Worm (Caenorhabditis elegans) whole organism, dauer: ENCODE results near the gene F58A6.9.
"Not testable (repeated sequence)": the region's sequence is repeated elsewhere in the genome, so short reads cannot be mapped to it uniquely, and the experiment has no call there.

Experiments used
- unc-62 ChIP-seq: sonication (generic microtip); optimal IDR thresholded peaks from 2 replicates; lab custom pipeline; 2017; ENCODE audit warnings: missing biosample characterization, missing genetic modification reagents, missing genetic modification characterization

The F58A6.9 gene

DNA sequence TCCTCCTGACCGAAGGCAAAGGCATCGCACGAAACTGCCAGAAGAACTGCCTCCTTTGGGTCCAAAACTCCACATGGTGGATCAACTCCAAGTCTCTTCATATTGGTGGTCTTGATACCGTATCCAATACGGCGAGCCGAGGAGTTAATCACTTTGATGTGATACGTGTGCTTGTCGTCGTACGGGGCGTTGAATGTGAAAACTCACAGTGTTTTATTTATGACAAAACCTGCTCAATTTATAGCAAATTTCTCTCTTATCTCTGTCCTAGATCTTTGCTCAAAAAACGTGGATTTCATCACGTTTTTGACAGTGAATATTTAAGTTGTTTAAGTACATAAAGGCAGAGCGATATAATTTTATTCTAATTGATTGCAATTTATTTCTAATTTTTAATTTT, at the start of gene F58A6.9:
TSS of gene F58A6.9 (minus strand) at position 101 of the 400 bp plus-strand sequence.
- TF ChIP-seq unc-62 (GFP tag; lab: Kevin White, UChicago): not testable (repeated sequence)

- TF ChIP-seq unc-62 (GFP tag; lab: Kevin White, UChicago): no peak
Observed at ce11 chrII:5205286-5205685, 46.6 kb upstream of the F58A6.9 start.

DNA sequence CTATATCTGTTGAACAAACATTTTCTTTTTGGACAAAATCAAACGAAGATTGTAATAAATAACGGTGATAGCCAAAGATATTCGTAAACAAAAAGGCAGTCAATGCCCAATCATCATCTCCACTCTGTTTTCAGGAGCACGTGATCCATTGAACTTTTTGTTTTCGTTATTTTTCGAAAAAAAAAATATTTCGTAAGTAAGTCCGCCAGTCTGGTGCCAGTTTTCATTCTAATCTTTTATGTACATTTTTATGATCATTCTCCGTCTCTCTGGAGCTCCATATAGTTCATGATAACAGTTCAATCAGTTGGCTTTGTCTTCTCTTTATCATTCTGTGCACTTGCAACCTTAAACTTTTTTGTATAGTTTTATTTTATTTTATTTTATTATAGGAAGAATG, 44.3 kb upstream of the F58A6.9 start, which contains the start of gene ampd-1:
TSS of gene ampd-1 (plus strand) at position 393 of the 400 bp plus-strand sequence.
- no peak for TF ChIP-seq unc-62 (GFP tag; lab: Kevin White, UChicago)

DNA sequence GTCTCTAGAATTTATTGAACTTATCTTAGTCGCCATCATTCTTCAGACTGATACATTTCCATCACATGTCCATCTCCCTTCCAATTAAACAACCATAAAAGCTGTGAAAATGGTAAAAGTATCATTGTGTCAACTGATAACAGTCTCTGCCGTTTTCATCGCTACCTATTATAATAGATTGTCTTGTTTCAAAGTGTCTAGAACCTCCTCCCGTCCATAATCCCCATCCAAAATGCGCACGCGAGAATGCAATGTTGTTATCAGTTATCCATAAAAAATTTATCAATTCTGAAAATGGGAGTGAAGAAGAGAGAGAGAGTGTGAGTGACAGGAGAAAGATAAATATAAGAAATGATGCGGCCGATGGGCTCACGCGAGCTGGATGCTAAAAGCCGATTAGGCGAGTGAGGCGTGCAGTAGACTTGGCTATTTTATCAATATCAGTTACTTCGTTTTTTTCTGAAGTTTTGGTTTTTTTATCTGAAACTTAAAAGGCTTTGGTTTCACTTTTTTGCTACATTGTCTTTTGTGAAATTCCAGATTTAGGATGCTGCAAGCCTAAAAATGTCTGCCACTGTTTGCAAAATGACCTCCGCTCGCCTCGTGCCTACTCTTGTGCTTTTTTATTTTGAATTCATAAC, 43.4 kb upstream of the F58A6.9 start:
- no peak for TF ChIP-seq unc-62 (GFP tag; lab: Kevin White, UChicago)

DNA sequence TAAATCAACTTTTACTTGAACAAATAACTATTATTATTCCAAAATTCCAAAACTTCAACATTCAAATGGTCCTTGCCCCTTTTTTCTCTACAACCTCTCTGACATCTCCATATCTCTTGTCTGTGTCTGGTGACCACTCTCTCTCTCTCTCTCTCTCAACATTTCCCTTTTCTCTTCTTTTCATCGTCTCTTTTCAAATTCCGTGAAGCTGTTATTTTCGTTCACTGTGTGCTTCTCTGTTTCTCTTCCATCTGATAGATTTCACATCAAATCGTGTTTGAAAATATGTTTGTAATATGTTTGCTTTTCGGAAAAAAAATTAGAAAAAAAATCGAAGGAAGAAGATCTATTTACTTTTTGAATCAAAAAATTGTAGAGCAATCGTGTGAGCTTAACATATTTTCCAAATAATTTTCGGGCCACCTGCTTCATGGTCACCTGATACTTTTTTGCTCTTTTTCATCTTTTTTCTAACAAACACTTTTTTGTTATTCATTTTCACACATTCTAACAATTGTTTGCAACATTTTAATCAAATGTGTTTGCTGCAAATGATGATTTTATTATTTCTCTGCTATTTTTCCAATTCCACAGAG, 42.4 kb upstream of the F58A6.9 start:
- TF ChIP-seq unc-62 (GFP tag; lab: Kevin White, UChicago): no peak

DNA sequence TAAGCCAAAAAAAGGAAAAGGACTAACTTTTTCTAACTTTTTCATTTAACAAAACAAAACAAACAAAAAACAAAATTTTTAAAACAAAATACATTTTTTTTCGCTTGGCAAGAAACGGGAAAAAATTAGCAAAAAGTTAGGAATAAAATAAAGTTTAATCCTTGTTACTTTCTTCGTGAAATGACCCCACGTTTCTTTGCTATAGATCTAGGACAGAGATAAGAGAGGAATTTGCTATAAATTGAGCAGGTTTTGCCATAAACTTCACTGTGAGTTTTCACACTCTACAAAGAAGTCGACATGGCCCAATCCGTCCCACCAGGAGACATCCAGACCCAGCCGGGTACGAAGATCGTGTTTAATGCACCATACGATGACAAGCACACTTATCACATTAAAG, 40.8 kb upstream of the F58A6.9 start, which contains the start of gene msp-50:
TSS of gene msp-50 (plus strand) at position 301 of the 400 bp plus-strand sequence.
- no peak for TF ChIP-seq unc-62 (GFP tag; lab: Kevin White, UChicago)

DNA sequence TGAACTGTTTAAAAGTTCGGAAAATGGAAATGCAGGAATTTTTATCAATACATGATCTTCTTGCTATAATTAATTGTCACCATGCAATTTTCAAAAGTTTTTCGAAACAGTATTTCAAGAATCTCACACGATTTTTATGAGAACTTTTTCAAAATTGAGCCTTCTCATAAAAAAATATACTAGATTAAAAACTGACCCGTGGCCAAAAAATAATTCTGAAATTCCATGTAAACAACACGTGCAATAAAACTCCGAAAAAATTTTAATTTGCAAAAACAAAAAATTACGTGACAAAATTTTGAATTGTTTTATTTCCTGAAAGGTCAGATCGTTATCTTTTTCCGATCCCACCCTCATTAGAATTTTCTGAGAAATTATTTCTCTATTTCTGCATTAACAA, 36.8 kb upstream of the F58A6.9 start, which contains the start of gene C34F11.5:
TSS of gene C34F11.5 (plus strand) at position 301 of the 400 bp plus-strand sequence.
- TF ChIP-seq unc-62 (GFP tag; lab: Kevin White, UChicago): no peak

DNA sequence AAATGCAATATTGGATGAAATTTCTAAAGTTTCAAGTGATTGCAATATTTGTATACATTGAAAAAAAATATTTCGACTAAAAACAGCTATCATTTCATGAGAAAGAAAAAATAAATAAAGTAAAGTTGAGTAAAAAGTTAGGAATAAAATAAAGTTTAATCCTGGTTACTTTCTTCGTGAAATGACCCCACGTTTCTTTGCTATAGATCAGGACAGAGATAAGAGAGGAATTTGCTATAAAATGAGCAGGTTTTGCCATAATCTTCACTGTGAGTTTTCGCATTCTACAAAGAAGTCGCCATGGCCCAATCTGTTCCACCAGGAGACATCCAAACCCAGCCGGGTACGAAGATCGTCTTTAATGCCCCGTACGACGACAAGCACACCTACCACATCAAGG, 35.4 kb upstream of the F58A6.9 start, which contains the start of gene msp-49:
TSS of gene msp-49 (plus strand) at position 301 of the 400 bp plus-strand sequence.
- no peak for TF ChIP-seq unc-62 (GFP tag; lab: Kevin White, UChicago)

DNA sequence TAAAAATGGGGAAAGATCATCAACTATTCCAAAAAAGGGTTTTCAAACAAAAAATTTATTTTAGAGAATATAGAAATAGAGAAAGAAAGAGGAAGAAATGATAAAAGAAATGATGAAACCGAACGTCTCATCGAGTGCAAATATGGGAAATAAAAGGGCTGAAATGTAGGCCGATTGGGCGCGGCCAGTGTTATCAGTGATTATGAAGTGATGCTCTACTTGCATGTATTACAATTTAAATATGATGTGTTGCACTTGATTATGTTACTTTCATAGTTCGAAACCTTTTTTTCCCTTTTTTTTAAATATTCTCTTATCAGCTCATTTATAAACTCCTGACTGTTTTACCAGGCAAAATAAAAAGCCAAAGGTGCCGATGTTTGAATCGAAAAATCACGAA, 33.1 kb upstream of the F58A6.9 start:
- TF ChIP-seq unc-62 (GFP tag; lab: Kevin White, UChicago): no peak

ce11 chrII:5187934-5188333, 29.3 kb upstream of the F58A6.9 start:
- TF ChIP-seq unc-62 (GFP tag; lab: Kevin White, UChicago): no peak

- no peak for TF ChIP-seq unc-62 (GFP tag; lab: Kevin White, UChicago)
Observed at ce11 chrII:5187469-5187868, 28.8 kb upstream of the F58A6.9 start, which contains the start of gene crh-2. TSS of gene crh-2 (minus strand) at chrII:5187569.

DNA sequence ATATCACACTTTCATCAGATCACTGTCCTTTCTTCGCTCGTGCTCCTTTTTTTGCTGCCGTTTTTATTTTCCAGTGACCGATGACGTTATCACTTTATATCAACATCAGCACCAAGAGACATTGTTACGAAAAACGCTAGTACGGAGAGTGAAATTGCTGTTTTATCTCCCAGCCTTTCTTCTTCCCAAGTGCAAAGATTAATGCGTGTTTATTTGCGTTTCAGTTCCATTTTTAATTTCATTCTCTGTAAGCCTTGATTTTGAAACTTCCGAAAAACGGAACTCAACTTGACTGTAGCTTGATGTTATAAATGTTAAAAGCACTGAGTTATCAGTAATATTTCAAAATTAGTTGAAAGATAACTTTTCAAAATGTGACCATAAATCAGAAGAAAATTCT, 28.2 kb upstream of the F58A6.9 start:
- TF ChIP-seq unc-62 (GFP tag; lab: Kevin White, UChicago): no peak

- no peak for TF ChIP-seq unc-62 (GFP tag; lab: Kevin White, UChicago)
Observed at ce11 chrII:5185955-5186539, 27.4 kb upstream of the F58A6.9 start.

ce11 chrII:5184661-5185545, 26.2 kb upstream of the F58A6.9 start:
- no peak for TF ChIP-seq unc-62 (GFP tag; lab: Kevin White, UChicago)

ce11 chrII:5183207-5183606, 24.5 kb upstream of the F58A6.9 start:
- no peak for TF ChIP-seq unc-62 (GFP tag; lab: Kevin White, UChicago)
